Worm (Caenorhabditis elegans) whole organism, mixed stage, embryonic: ENCODE data around the gene C34D10.1.

Source experiments
- bed-3 ChIP-seq: fragments of 200-800 bp; sonication (Bioruptor generic); optimal IDR thresholded peaks from 3 replicates; lab custom pipeline; 2018; ENCODE audit warnings: mild to moderate bottlenecking, missing genetic modification characterization, moderate library complexity, missing compliant biosample characterization
- blmp-1 ChIP-seq: fragments of 150-350 bp; optimal IDR thresholded peaks from 2 replicates; lab custom pipeline; 2014; ENCODE audit warnings: missing biosample characterization, missing genetic modification characterization
- ceh-39 ChIP-seq: fragments of 150-350 bp; optimal IDR thresholded peaks from 2 replicates; lab custom pipeline; 2014; ENCODE audit warnings: missing biosample characterization, missing genetic modification characterization
- ceh-83 ChIP-seq: fragments of 200-800 bp; sonication (Bioruptor generic); optimal IDR thresholded peaks from 2 replicates; lab custom pipeline; 2018; ENCODE audit warnings: mild to moderate bottlenecking, missing genetic modification characterization, missing compliant biosample characterization
- ces-1 ChIP-seq: fragments of 150-350 bp; optimal IDR thresholded peaks from 2 replicates; lab custom pipeline; 2014; ENCODE audit warnings: missing biosample characterization, missing genetic modification reagents, missing genetic modification characterization
- drap-1 ChIP-seq: fragments of 200-800 bp; sonication (Bioruptor generic); optimal IDR thresholded peaks from 3 replicates; lab custom pipeline; 2018; ENCODE audit warnings: mild to moderate bottlenecking, missing genetic modification characterization, missing compliant biosample characterization
- elt-1 ChIP-seq: sonication (generic microtip); optimal IDR thresholded peaks from 2 replicates; lab custom pipeline; 2017; ENCODE audit warnings: missing genetic modification characterization, mild to moderate bottlenecking, missing compliant biosample characterization, antibody characterized with exemption, moderate library complexity, borderline replicate concordance; ENCODE audit not compliant: insufficient read depth
- elt-3 ChIP-seq: fragments of 150-350 bp; optimal IDR thresholded peaks from 2 replicates; lab custom pipeline; 2014; ENCODE audit warnings: missing biosample characterization, missing genetic modification characterization
- flh-1 ChIP-seq: fragments of 200-800 bp; sonication (Bioruptor generic); optimal IDR thresholded peaks from 2 replicates; lab custom pipeline; 2018; ENCODE audit warnings: mild to moderate bottlenecking, missing genetic modification characterization, moderate library complexity, missing compliant biosample characterization
- ham-2 ChIP-seq: fragments of 200-800 bp; sonication (Bioruptor generic); optimal IDR thresholded peaks from 2 replicates; lab custom pipeline; 2018; ENCODE audit warnings: mild to moderate bottlenecking, missing genetic modification characterization, missing compliant biosample characterization
- hlh-1 ChIP-seq: fragments of 150-350 bp; optimal IDR thresholded peaks from 2 replicates; lab custom pipeline; 2014; ENCODE audit warnings: missing biosample characterization, missing genetic modification reagents, missing genetic modification characterization
- lin-13 ChIP-seq: fragments of 150-350 bp; optimal IDR thresholded peaks from 2 replicates; lab custom pipeline; 2014; ENCODE audit warnings: missing biosample characterization, missing genetic modification characterization
- lin-32 ChIP-seq: fragments of 200-800 bp; sonication (Bioruptor generic); optimal IDR thresholded peaks from 2 replicates; lab custom pipeline; 2018; ENCODE audit warnings: mild to moderate bottlenecking, missing genetic modification characterization, missing compliant biosample characterization
- lsy-2 ChIP-seq: fragments of 150-350 bp; optimal IDR thresholded peaks from 2 replicates; lab custom pipeline; 2014; ENCODE audit warnings: missing biosample characterization, missing genetic modification characterization
- mab-5 ChIP-seq: fragments of 150-350 bp; optimal IDR thresholded peaks from 2 replicates; lab custom pipeline; 2014; ENCODE audit warnings: missing biosample characterization, missing genetic modification characterization
- mep-1 ChIP-seq: fragments of 150-350 bp; optimal IDR thresholded peaks from 2 replicates; lab custom pipeline; 2017; ENCODE audit warnings: missing biosample characterization, missing genetic modification reagents, missing genetic modification characterization, inconsistent platforms
- mls-2 ChIP-seq: sonication (generic microtip); optimal IDR thresholded peaks from 2 replicates; lab custom pipeline; 2016; ENCODE audit warnings: mild to moderate bottlenecking, missing genetic modification characterization, moderate library complexity, missing compliant biosample characterization
- nhr-2 ChIP-seq: fragments of 150-350 bp; optimal IDR thresholded peaks from 2 replicates; lab custom pipeline; 2014; ENCODE audit warnings: missing biosample characterization, missing genetic modification characterization
- nhr-237 ChIP-seq: fragments of 150-350 bp; optimal IDR thresholded peaks from 2 replicates; lab custom pipeline; 2014; ENCODE audit warnings: missing biosample characterization, missing genetic modification characterization
- nhr-28 ChIP-seq: fragments of 150-350 bp; optimal IDR thresholded peaks from 2 replicates; lab custom pipeline; 2014; ENCODE audit warnings: missing biosample characterization, missing genetic modification characterization
- nhr-76 ChIP-seq: sonication (generic microtip); optimal IDR thresholded peaks from 2 replicates; lab custom pipeline; 2017; ENCODE audit warnings: missing biosample characterization, missing genetic modification characterization
- pha-4 ChIP-seq: fragments of 150-350 bp; optimal IDR thresholded peaks from 2 replicates; lab custom pipeline; 2018; ENCODE audit warnings: missing biosample characterization, missing genetic modification reagents, missing genetic modification characterization
- sem-2 ChIP-seq: fragments of 200-800 bp; sonication (Bioruptor generic); optimal IDR thresholded peaks from 2 replicates; lab custom pipeline; 2018; ENCODE audit warnings: mild to moderate bottlenecking, missing genetic modification characterization, missing compliant biosample characterization
- snpc-4 ChIP-seq: fragments of 150-350 bp; optimal IDR thresholded peaks from 2 replicates; lab custom pipeline; 2014; ENCODE audit warnings: missing biosample characterization, missing genetic modification characterization
- sptf-1 ChIP-seq: sonication (generic microtip); optimal IDR thresholded peaks from 2 replicates; lab custom pipeline; 2017; ENCODE audit warnings: mild to moderate bottlenecking, missing genetic modification characterization, moderate library complexity, missing compliant biosample characterization
- tbx-8 ChIP-seq: fragments of 200-800 bp; sonication (Bioruptor generic); optimal IDR thresholded peaks from 2 replicates; lab custom pipeline; 2018; ENCODE audit warnings: mild to moderate bottlenecking, missing genetic modification characterization, moderate library complexity, missing compliant biosample characterization
- unc-120 ChIP-seq: sonication (generic microtip); optimal IDR thresholded peaks from 2 replicates; lab custom pipeline; 2017; ENCODE audit warnings: missing genetic modification characterization, missing compliant biosample characterization; ENCODE audit not compliant: poor library complexity, severe bottlenecking
- unc-62 ChIP-seq: fragments of 150-350 bp; optimal IDR thresholded peaks from 2 replicates; lab custom pipeline; 2014; ENCODE audit warnings: missing biosample characterization, missing genetic modification reagents, missing genetic modification characterization
- ztf-11 ChIP-seq: fragments of 150-350 bp; optimal IDR thresholded peaks from 2 replicates; lab custom pipeline; 2014; ENCODE audit warnings: missing biosample characterization, missing genetic modification characterization

The C34D10.1 gene

DNA sequence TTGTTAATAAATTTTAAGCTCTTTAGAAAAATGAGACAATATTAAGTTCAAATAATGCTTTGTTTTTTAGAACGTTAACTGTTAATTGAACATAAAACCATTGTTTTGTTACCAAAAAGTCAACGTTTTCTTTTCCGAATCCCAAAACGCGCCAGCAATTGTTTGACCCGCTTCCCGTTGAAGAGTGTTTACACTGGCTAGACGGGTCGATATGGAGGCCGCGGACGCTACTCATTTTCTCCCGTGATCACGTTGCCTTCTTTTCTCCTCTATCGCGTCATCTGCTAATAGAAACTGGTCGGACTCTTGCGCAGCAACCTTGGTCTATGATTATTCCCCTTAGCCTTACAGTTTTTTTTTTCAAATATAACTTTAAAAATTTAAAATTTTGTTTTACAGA is at the start of gene C34D10.1:
Gene C34D10.1 (plus strand): TSS at position 400 of the 400 bp plus-strand sequence.
- TF ChIP-seq mls-2 (tag; lab: Kevin White, UChicago) (peak; percentile 5), lsy-2 (tag; lab: Kevin White, UChicago) (peak; percentile 13), mep-1 (tag; lab: Kevin White, UChicago) (peak; percentile 78), unc-120 (tag; lab: Kevin White, UChicago) (peak; percentile 47), pha-4 (peak; percentile 80), blmp-1 (tag; lab: Kevin White, UChicago) (no peak), lin-13 (peak; percentile 43), ham-2 (peak; percentile 44), sptf-1 (tag; lab: Kevin White, UChicago) (peak; percentile 28), ztf-11 (tag; lab: Kevin White, UChicago) (no peak), elt-1 (no peak), nhr-237 (tag; lab: Kevin White, UChicago) (peak; percentile 55), hlh-1 (tag; lab: Kevin White, UChicago) (peak; percentile 38), snpc-4 (no peak)

- TF ChIP-seq ces-1 (GFP tag; lab: Kevin White, UChicago): no peak
These were observed 47.2 kb upstream of the C34D10.1 start, which contains the start of gene his-71 for ce11 chrX:7982047-7982446. Gene his-71 (minus strand): TSS chrX:7982070.

DNA sequence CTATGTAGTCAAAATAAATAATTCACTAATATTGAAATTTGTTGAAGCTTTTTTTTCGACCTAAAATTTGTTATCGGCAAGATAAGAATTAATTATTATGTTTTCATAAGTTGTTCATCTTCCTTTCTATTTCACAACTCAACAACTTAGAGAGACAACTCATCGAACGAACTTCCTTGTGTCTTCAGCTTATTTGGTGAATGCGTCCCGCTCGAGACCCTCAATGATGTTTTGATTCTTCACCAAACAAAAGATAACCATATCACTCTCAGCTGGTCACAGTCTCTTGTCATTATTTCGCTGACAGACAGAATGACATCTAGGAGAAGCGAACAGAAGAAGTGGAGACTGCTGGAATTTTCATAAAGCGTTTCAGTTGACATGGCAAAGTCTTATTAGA is 44.5 kb upstream of the C34D10.1 start:
- no peak for TF ChIP-seq blmp-1 (tag; lab: Kevin White, UChicago)
- TF ChIP-seq nhr-2: no peak
- no peak for TF ChIP-seq ztf-11 (tag; lab: Kevin White, UChicago)
- no peak for TF ChIP-seq tbx-8 (GFP tag; lab: Kevin White, UChicago)
- no peak for TF ChIP-seq lin-32 (GFP tag; lab: Kevin White, UChicago)
- TF ChIP-seq unc-120 (tag; lab: Kevin White, UChicago): no peak
- TF ChIP-seq nhr-237 (tag; lab: Kevin White, UChicago): no peak
- TF ChIP-seq lin-13: no peak
- TF ChIP-seq hlh-1 (tag; lab: Kevin White, UChicago): no peak
- TF ChIP-seq nhr-28: no peak
- no peak for TF ChIP-seq pha-4
- TF ChIP-seq elt-1: no peak
- no peak for TF ChIP-seq mep-1 (tag; lab: Kevin White, UChicago)
- TF ChIP-seq ceh-39 (tag; lab: Kevin White, UChicago): no peak
- TF ChIP-seq, all 35 proteins: peak for 0

DNA sequence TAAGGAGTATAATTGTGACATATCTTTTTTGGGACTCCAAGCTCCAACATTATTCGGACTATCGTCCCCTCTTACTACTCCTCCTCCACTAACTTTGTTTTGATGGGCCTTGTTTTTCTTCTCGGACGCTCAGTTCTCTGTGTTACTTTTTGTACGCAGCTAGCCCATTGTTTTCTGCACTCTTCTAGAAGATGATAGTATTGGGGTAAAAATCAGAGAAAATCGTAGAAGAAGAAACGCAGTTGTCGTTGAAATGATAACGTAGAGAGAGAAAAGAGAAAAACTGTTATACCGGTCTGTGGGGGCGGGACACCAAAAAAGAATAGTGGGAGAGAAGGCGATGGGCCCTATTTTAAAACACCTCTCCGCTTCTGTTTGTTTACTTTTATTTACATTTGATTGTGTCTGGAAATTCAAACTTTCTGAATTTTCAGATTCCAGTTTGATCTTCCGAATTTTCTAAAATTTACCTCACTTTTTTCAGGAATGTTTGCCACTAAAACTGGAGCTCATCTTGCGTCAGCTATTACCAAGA is 43.7 kb upstream of the C34D10.1 start, which contains the start of gene F45E1.4:
Gene F45E1.4 (plus strand): TSS at position 485 of the 535 bp plus-strand sequence.
- TF ChIP-seq bed-3: no peak
- TF ChIP-seq flh-1 (GFP tag; lab: Kevin White, UChicago): no peak
- TF ChIP-seq blmp-1 (tag; lab: Kevin White, UChicago): no peak
- no peak for TF ChIP-seq sem-2 (GFP tag; lab: Kevin White, UChicago)

- TF ChIP-seq unc-62: no peak
- TF ChIP-seq ces-1 (GFP tag; lab: Kevin White, UChicago): no peak
These were observed 42.4 kb upstream of the C34D10.1 start for ce11 chrX:7986892-7987291.

DNA sequence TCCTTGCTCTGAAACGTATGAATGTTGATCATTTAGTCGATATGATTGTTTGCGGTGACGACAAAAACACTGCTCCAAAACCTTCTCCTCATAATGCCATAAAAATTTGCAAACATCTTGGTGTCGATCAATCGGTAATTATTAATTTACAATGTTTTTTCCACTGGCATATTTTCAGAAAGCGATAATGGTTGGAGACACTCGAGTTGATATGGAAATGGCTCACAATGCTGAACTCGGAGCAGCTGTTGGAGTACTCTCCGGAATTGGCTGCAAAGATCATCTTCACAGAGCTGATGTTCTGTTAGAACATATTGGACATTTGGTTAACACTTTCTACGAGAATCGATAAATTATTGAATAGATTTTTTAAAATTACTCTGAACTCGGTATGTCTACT is 40.8 kb upstream of the C34D10.1 start:
- TF ChIP-seq mab-5 (tag; lab: Kevin White, UChicago): no peak
- no peak for TF ChIP-seq ceh-83 (GFP tag; lab: Kevin White, UChicago)
- TF ChIP-seq drap-1 (GFP tag; lab: Kevin White, UChicago): no peak
- no peak for TF ChIP-seq sem-2 (GFP tag; lab: Kevin White, UChicago)
- TF ChIP-seq mep-1 (tag; lab: Kevin White, UChicago): no peak
- TF ChIP-seq hlh-1 (tag; lab: Kevin White, UChicago): no peak
- no peak for TF ChIP-seq nhr-76

DNA sequence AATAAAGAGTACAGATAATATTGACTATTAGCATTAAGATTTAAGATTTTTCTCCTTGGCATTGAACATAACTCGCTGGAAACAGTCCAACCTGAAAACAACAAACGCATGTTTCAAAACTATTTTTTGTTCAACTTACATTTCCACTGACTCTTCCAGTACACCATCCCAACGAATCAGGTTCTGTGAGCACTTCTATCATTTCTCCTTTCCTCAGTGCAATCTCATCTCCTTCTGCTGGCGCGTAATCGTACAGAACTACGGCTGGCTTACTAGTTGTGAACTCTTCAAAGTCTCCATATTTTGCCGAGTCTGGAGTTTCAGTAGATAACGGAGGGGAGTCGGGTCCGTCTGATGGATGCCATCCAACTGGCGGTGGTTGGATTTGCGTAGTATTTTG is 40.1 kb upstream of the C34D10.1 start:
- no peak for TF ChIP-seq drap-1 (GFP tag; lab: Kevin White, UChicago)
- TF ChIP-seq mls-2 (tag; lab: Kevin White, UChicago): no peak
- TF ChIP-seq lin-32 (GFP tag; lab: Kevin White, UChicago): no peak
- TF ChIP-seq tbx-8 (GFP tag; lab: Kevin White, UChicago): no peak
- TF ChIP-seq lsy-2 (tag; lab: Kevin White, UChicago): no peak
- TF ChIP-seq nhr-76: no peak
- TF ChIP-seq flh-1 (GFP tag; lab: Kevin White, UChicago): no peak
- no peak for TF ChIP-seq elt-3
- TF ChIP-seq ztf-11 (tag; lab: Kevin White, UChicago): no peak
- TF ChIP-seq nhr-28: no peak
- TF ChIP-seq unc-62: no peak
